Fruit fly (Drosophila melanogaster) whole organism, prepupa: ENCODE measurements around the gene Ugt316A1.

Source experiments
- CG10669 ChIP-seq: fragments of 200-800 bp; sonication (Bioruptor generic); optimal IDR thresholded peaks from 3 replicates; lab custom pipeline; 2018; ENCODE audit warnings: missing biosample characterization, mild to moderate bottlenecking, missing genetic modification characterization, moderate library complexity
- CG4318 ChIP-seq: fragments of 200-800 bp; sonication (Bioruptor generic); optimal IDR thresholded peaks from 3 replicates; lab custom pipeline; 2017; ENCODE audit warnings: missing biosample characterization, mild to moderate bottlenecking, missing genetic modification characterization
- CG6163 ChIP-seq: fragments of 200-800 bp; sonication (Bioruptor generic); IDR thresholded peaks from 3 replicates; pipeline ENCODE4 v1.3.6; 2022; ENCODE audit warnings: missing biosample characterization, missing genetic modification characterization
- CG8119 ChIP-seq: fragments of 200-800 bp; sonication (Bioruptor generic); IDR thresholded peaks from 3 replicates; pipeline ENCODE4 v1.3.6; 2022; ENCODE audit warnings: missing biosample characterization, missing genetic modification characterization
- CG9139 ChIP-seq: fragments of 200-800 bp; sonication (Bioruptor generic); optimal IDR thresholded peaks from 3 replicates; lab custom pipeline; 2017; ENCODE audit warnings: missing biosample characterization, mild to moderate bottlenecking, missing genetic modification characterization
- Eip75B ChIP-seq: fragments of 200-800 bp; sonication (Bioruptor generic); optimal IDR thresholded peaks from 3 replicates; lab custom pipeline; 2016; ENCODE audit warnings: missing biosample characterization, missing genetic modification characterization
- Ets96B ChIP-seq: fragments of 200-800 bp; optimal IDR thresholded peaks from 2 replicates; lab custom pipeline; 2019; ENCODE audit warnings: missing biosample characterization, mild to moderate bottlenecking, missing genetic modification characterization, moderate library complexity
- Met ChIP-seq: fragments of 200-800 bp; sonication (Bioruptor generic); optimal IDR thresholded peaks from 3 replicates; lab custom pipeline; 2016; ENCODE audit warnings: missing biosample characterization, missing genetic modification characterization
- acj6 ChIP-seq: fragments of 200-800 bp; sonication (Bioruptor generic); optimal IDR thresholded peaks from 3 replicates; lab custom pipeline; 2016; ENCODE audit warnings: missing biosample characterization, missing genetic modification characterization
- fd59A ChIP-seq: fragments of 200-800 bp; sonication (Bioruptor generic); optimal IDR thresholded peaks from 2 replicates; lab custom pipeline; 2017; ENCODE audit warnings: missing biosample characterization, mild to moderate bottlenecking, missing genetic modification characterization, missing genetic modification reagents
- fkh ChIP-seq: fragments of 200-800 bp; sonication (Bioruptor generic); optimal IDR thresholded peaks from 3 replicates; lab custom pipeline; 2017; ENCODE audit warnings: missing biosample characterization, mild to moderate bottlenecking, missing genetic modification characterization, moderate library complexity
- net ChIP-seq: fragments of 200-800 bp; sonication (Bioruptor generic); optimal IDR thresholded peaks from 3 replicates; lab custom pipeline; 2016; ENCODE audit warnings: missing biosample characterization, missing genetic modification characterization
- salr ChIP-seq, 2 experiments: fragments of 200-800 bp; sonication (Bioruptor generic); optimal IDR thresholded peaks; 3 replicates each; lab custom pipeline; 2016 to 2018; ENCODE audit warnings: missing biosample characterization in 2 of 2, missing genetic modification characterization in 2 of 2, mild to moderate bottlenecking in 1 of 2
- topi ChIP-seq: fragments of 200-800 bp; sonication (Bioruptor generic); optimal IDR thresholded peaks from 3 replicates; lab custom pipeline; 2016; ENCODE audit warnings: missing biosample characterization, missing genetic modification characterization

- TF ChIP-seq CG10669 (GFP tag; lab: Kevin White, UChicago) (no peak), acj6 (GFP tag; lab: Kevin White, UChicago) (no peak), Met (GFP tag; lab: Kevin White, UChicago) (no peak), CG6163 (no peak), Eip75B (GFP tag; lab: Kevin White, UChicago) (no peak), net (GFP tag; lab: Kevin White, UChicago) (no peak), salr (GFP tag; optimal IDR thresholded peaks at IDR 0.05; lab: Kevin White, UChicago) (no peak), Ets96B (tag; lab: Kevin White, UChicago) (no peak), fd59A (no peak), CG9139 (GFP tag; lab: Kevin White, UChicago) (no peak), CG4318 (GFP tag; lab: Kevin White, UChicago) (no peak), fkh (GFP tag; lab: Kevin White, UChicago) (no peak), topi (no peak), CG8119 (GFP tag; lab: Robert Waterston, UW) (no peak)
Observed at dm6 chr3L:19043464-19044034, 19.1 kb downstream of the Ugt316A1 start.
